Fruit fly (Drosophila melanogaster): ENCODE measurements around the gene gny.
A peak's percentile ranks its signal among the peaks of the same experiment; 100 is the strongest.

gny gene

dm6 chr2L:10366525-10366924, 13.4 kb upstream of the gny start, which contains the start of gene CG5056 (continued):
- no peak for TF ChIP-seq Camta (GFP tag; optimal IDR thresholded peaks at IDR 0.05)
- TF ChIP-seq Fer3 (tag; optimal IDR thresholded peaks at IDR 0.05): no peak
- TF ChIP-seq bowl (GFP tag; IDR thresholded peaks at IDR 0.05): no peak
- no peak for TF ChIP-seq Nf-YB (GFP tag; optimal IDR thresholded peaks at IDR 0.05)
- no peak for TF ChIP-seq MTF-1 (GFP tag; optimal IDR thresholded peaks at IDR 0.05; ENCODE audit: borderline replicate concordance)
- no peak for TF ChIP-seq Hr51 (GFP tag; optimal IDR thresholded peaks at IDR 0.05)
- TF ChIP-seq onecut (GFP tag; IDR thresholded peaks at IDR 0.05): no peak
- no peak for TF ChIP-seq prd (optimal IDR thresholded peaks at IDR 0.05)
- no peak; the same call in 2 of the 3 replicates for TF ChIP-seq prd (GFP tag; IDR thresholded peaks at IDR 0.05)
- no peak for TF ChIP-seq CG11695 (GFP tag; IDR thresholded peaks at IDR 0.05)
- TF ChIP-seq odd (GFP tag; optimal IDR thresholded peaks at IDR 0.05): no peak
- no peak for TF ChIP-seq CG4820 (GFP tag; optimal IDR thresholded peaks at IDR 0.05)
- peak in 1 of 3 experiments; percentile 77 for TF ChIP-seq Stat92E (GFP tag; optimal IDR thresholded peaks at IDR 0.05)
- no peak for TF ChIP-seq CG1233 (GFP tag; optimal IDR thresholded peaks at IDR 0.05)
- no peak for TF ChIP-seq fu2 (GFP tag; optimal IDR thresholded peaks at IDR 0.05)
- TF ChIP-seq CG6683 (GFP tag; optimal IDR thresholded peaks at IDR 0.05): no peak
- TF ChIP-seq dpn (GFP tag; optimal IDR thresholded peaks at IDR 0.05): peak in 1 of 2 experiments; percentile 31
- no peak for TF ChIP-seq yki (optimal IDR thresholded peaks at IDR 0.05)
- peak; percentile 75 for TF ChIP-seq CG32767 (GFP tag; IDR thresholded peaks at IDR 0.05)
- no peak for TF ChIP-seq CG10274 (GFP tag; optimal IDR thresholded peaks at IDR 0.05)
- TF ChIP-seq scrt (GFP tag; optimal IDR thresholded peaks at IDR 0.05): no peak
- TF ChIP-seq CG18764 (GFP tag; optimal IDR thresholded peaks at IDR 0.05): no peak
- no peak for TF ChIP-seq CG4707 (GFP tag; optimal IDR thresholded peaks at IDR 0.05)
- no peak for TF ChIP-seq crol (GFP tag; IDR thresholded peaks at IDR 0.05)
- no peak for TF ChIP-seq CG34422 (GFP tag; IDR thresholded peaks at IDR 0.05)
- no peak for TF ChIP-seq CG2889 (GFP tag; IDR thresholded peaks at IDR 0.05)
- TF ChIP-seq tap (tag; optimal IDR thresholded peaks at IDR 0.05): no peak
- no peak for TF ChIP-seq luna (GFP tag; optimal IDR thresholded peaks at IDR 0.05)
- TF ChIP-seq cg (GFP tag; optimal IDR thresholded peaks at IDR 0.05): peak; percentile 64
- no peak for TF ChIP-seq insv (GFP tag; optimal IDR thresholded peaks at IDR 0.05)
- no peak for TF ChIP-seq pnt (GFP tag; optimal IDR thresholded peaks at IDR 0.05)
- no peak for TF ChIP-seq seq (GFP tag; IDR thresholded peaks at IDR 0.05)
- TF ChIP-seq CG15479 (GFP tag; optimal IDR thresholded peaks at IDR 0.05): no peak
- TF ChIP-seq dmrt99B (tag; optimal IDR thresholded peaks at IDR 0.05): no peak
- no peak for TF ChIP-seq tup (GFP tag; optimal IDR thresholded peaks at IDR 0.05)
- TF ChIP-seq dm (GFP tag; optimal IDR thresholded peaks at IDR 0.05): no peak
- TF ChIP-seq CG8924 (tag; optimal IDR thresholded peaks at IDR 0.05): peak; percentile 59
- TF ChIP-seq caup (GFP tag; optimal IDR thresholded peaks at IDR 0.05; ENCODE audit: severe bottlenecking): no peak
- no peak for TF ChIP-seq nau (GFP tag; optimal IDR thresholded peaks at IDR 0.05)
- no peak for TF ChIP-seq CG13775 (GFP tag; optimal IDR thresholded peaks at IDR 0.05)
- TF ChIP-seq Hey (tag; optimal IDR thresholded peaks at IDR 0.05): no peak
- TF ChIP-seq psq (GFP tag; optimal IDR thresholded peaks at IDR 0.05): no peak
- no peak for TF ChIP-seq CG43689 (GFP tag; IDR thresholded peaks at IDR 0.05)
- TF ChIP-seq Fer2 (tag; optimal IDR thresholded peaks at IDR 0.05): no peak
- TF ChIP-seq sens-2 (GFP tag; IDR thresholded peaks at IDR 0.05): no peak
- TF ChIP-seq stwl (tag; optimal IDR thresholded peaks at IDR 0.05): peak; percentile 59
- TF ChIP-seq CG10147 (GFP tag; optimal IDR thresholded peaks at IDR 0.05): peak; percentile 48
- TF ChIP-seq peb (GFP tag; IDR thresholded peaks at IDR 0.05): no peak
- TF ChIP-seq CG7357 (GFP tag; IDR thresholded peaks at IDR 0.05): no peak
- peak; percentile 28 for TF ChIP-seq Xbp1 (GFP tag; optimal IDR thresholded peaks at IDR 0.05)
- TF ChIP-seq tio (GFP tag; optimal IDR thresholded peaks at IDR 0.05): no peak
- no peak for TF ChIP-seq eve (GFP tag; optimal IDR thresholded peaks at IDR 0.05)
